Worm (Caenorhabditis elegans) whole organism, L2 larva: ENCODE data around the gene W05H7.1.
A peak's percentile ranks its signal among the peaks of the same experiment; 100 is the strongest.

Experiments used
- C34F6.9 ChIP-seq: fragments of 150-350 bp; optimal IDR thresholded peaks from 2 replicates; lab custom pipeline; 2014; ENCODE audit warnings: missing biosample characterization, missing genetic modification characterization
- F13H6.1 ChIP-seq: sonication (generic microtip); optimal IDR thresholded peaks from 2 replicates; lab custom pipeline; 2016; ENCODE audit warnings: missing genetic modification characterization, missing compliant biosample characterization
- R02D3.7 ChIP-seq: fragments of 150-350 bp; optimal IDR thresholded peaks from 2 replicates; lab custom pipeline; 2014; ENCODE audit warnings: missing biosample characterization, missing genetic modification characterization
- Y55F3AM.14 ChIP-seq: fragments of 200-800 bp; sonication (Bioruptor generic); optimal IDR thresholded peaks from 2 replicates; lab custom pipeline; 2018; ENCODE audit warnings: mild to moderate bottlenecking, missing genetic modification characterization, missing compliant biosample characterization
- ZK546.5 ChIP-seq: sonication (generic microtip); optimal IDR thresholded peaks from 2 replicates; lab custom pipeline; 2017; ENCODE audit warnings: missing biosample characterization, missing genetic modification characterization
- alr-1 ChIP-seq: fragments of 150-350 bp; optimal IDR thresholded peaks from 2 replicates; lab custom pipeline; 2014; ENCODE audit warnings: missing biosample characterization, missing genetic modification characterization
- aly-2 ChIP-seq: fragments of 150-350 bp; optimal IDR thresholded peaks from 2 replicates; lab custom pipeline; 2014; ENCODE audit warnings: missing biosample characterization, missing genetic modification characterization
- ama-1 ChIP-seq: fragments of 150-350 bp; optimal IDR thresholded peaks from 2 replicates; lab custom pipeline; 2018; ENCODE audit warnings: inconsistent platforms
- ceh-16 ChIP-seq: fragments of 150-350 bp; optimal IDR thresholded peaks from 2 replicates; lab custom pipeline; 2014; ENCODE audit warnings: missing biosample characterization, missing genetic modification characterization
- ceh-82 ChIP-seq: fragments of 150-350 bp; optimal IDR thresholded peaks from 2 replicates; lab custom pipeline; 2014; ENCODE audit warnings: missing biosample characterization, missing genetic modification characterization
- crh-2 ChIP-seq: sonication (generic microtip); optimal IDR thresholded peaks from 2 replicates; lab custom pipeline; 2017; ENCODE audit warnings: missing biosample characterization, missing genetic modification characterization
- dmd-4 ChIP-seq: sonication (generic microtip); optimal IDR thresholded peaks from 2 replicates; lab custom pipeline; 2017; ENCODE audit warnings: missing biosample characterization, missing genetic modification characterization
- egl-27 ChIP-seq: sonication (generic microtip); optimal IDR thresholded peaks from 3 replicates; lab custom pipeline; 2017; ENCODE audit warnings: missing biosample characterization, missing genetic modification reagents, missing genetic modification characterization
- elt-1 ChIP-seq: fragments of 150-350 bp; optimal IDR thresholded peaks from 2 replicates; lab custom pipeline; 2014; ENCODE audit warnings: missing biosample characterization, missing genetic modification characterization
- fos-1 ChIP-seq: fragments of 150-350 bp; optimal IDR thresholded peaks from 2 replicates; lab custom pipeline; 2014; ENCODE audit warnings: missing biosample characterization, missing genetic modification characterization
- gmeb-1 ChIP-seq: fragments of 150-350 bp; optimal IDR thresholded peaks from 2 replicates; lab custom pipeline; 2014; ENCODE audit warnings: missing biosample characterization, missing genetic modification characterization
- lin-11 ChIP-seq: fragments of 150-350 bp; sonication (generic microtip); optimal IDR thresholded peaks from 2 replicates; lab custom pipeline; 2014; ENCODE audit warnings: missing biosample characterization, missing genetic modification characterization, inconsistent platforms, mixed read lengths
- lin-13 ChIP-seq: fragments of 150-350 bp; optimal IDR thresholded peaks from 2 replicates; lab custom pipeline; 2014; ENCODE audit warnings: missing biosample characterization, missing genetic modification reagents, missing genetic modification characterization
- lsy-2 ChIP-seq, 2 experiments: fragments of 150-350 bp in 1 of 2; sonication (generic microtip) in 1 of 2; optimal IDR thresholded peaks; 2 replicates each; lab custom pipeline; 2014 to 2017; ENCODE audit warnings: missing biosample characterization in 2 of 2, missing genetic modification characterization in 2 of 2
- mab-5 ChIP-seq: fragments of 150-350 bp; optimal IDR thresholded peaks from 2 replicates; lab custom pipeline; 2014; ENCODE audit warnings: missing biosample characterization, missing genetic modification characterization
- mbf-1 ChIP-seq: sonication (generic microtip); optimal IDR thresholded peaks from 2 replicates; lab custom pipeline; 2017; ENCODE audit warnings: missing biosample characterization, missing genetic modification characterization
- mdl-1 ChIP-seq, 2 experiments: fragments of 150-350 bp in 1 of 2; sonication (generic microtip) in 1 of 2; optimal IDR thresholded peaks; 2 replicates each; lab custom pipeline; 2017; ENCODE audit warnings: missing biosample characterization in 2 of 2, missing genetic modification characterization in 2 of 2
- nhr-12 ChIP-seq: fragments of 150-350 bp; optimal IDR thresholded peaks from 2 replicates; lab custom pipeline; 2014; ENCODE audit warnings: missing biosample characterization, missing genetic modification characterization
- nhr-129 ChIP-seq: fragments of 150-350 bp; optimal IDR thresholded peaks from 2 replicates; lab custom pipeline; 2014; ENCODE audit warnings: missing biosample characterization, missing genetic modification characterization
- nhr-21 ChIP-seq: fragments of 150-350 bp; optimal IDR thresholded peaks from 2 replicates; lab custom pipeline; 2014; ENCODE audit warnings: missing biosample characterization, missing genetic modification characterization
- nhr-23 ChIP-seq: fragments of 150-350 bp; optimal IDR thresholded peaks from 2 replicates; lab custom pipeline; 2014; ENCODE audit warnings: missing biosample characterization, missing genetic modification reagents, missing genetic modification characterization
- nhr-237 ChIP-seq: fragments of 150-350 bp; optimal IDR thresholded peaks from 2 replicates; lab custom pipeline; 2014; ENCODE audit warnings: missing biosample characterization, missing genetic modification characterization
- nhr-25 ChIP-seq: fragments of 150-350 bp; sonication (generic microtip); optimal IDR thresholded peaks from 3 replicates; lab custom pipeline; 2014; ENCODE audit warnings: missing biosample characterization, missing genetic modification characterization
- nhr-6 ChIP-seq: fragments of 150-350 bp; optimal IDR thresholded peaks from 2 replicates; lab custom pipeline; 2014; ENCODE audit warnings: missing biosample characterization, missing genetic modification characterization
- peb-1 ChIP-seq: fragments of 150-350 bp; optimal IDR thresholded peaks from 2 replicates; lab custom pipeline; 2014; ENCODE audit warnings: missing biosample characterization, missing genetic modification characterization
- sem-4 ChIP-seq: fragments of 150-350 bp; optimal IDR thresholded peaks from 2 replicates; lab custom pipeline; 2014; ENCODE audit warnings: missing biosample characterization, missing genetic modification reagents, missing genetic modification characterization
- skn-1 ChIP-seq: sonication (generic microtip); optimal IDR thresholded peaks from 2 replicates; lab custom pipeline; 2017; ENCODE audit warnings: missing biosample characterization, missing genetic modification characterization
- sma-3 ChIP-seq: sonication (generic microtip); optimal IDR thresholded peaks from 2 replicates; lab custom pipeline; 2016; ENCODE audit warnings: missing genetic modification reagents, missing genetic modification characterization, missing compliant biosample characterization
- sma-9 ChIP-seq, 2 experiments: fragments of 150-350 bp in 1 of 2; sonication (generic microtip) in 1 of 2; optimal IDR thresholded peaks; 2 replicates each; lab custom pipeline; 2014 to 2016; ENCODE audit warnings: missing genetic modification characterization in 2 of 2, mild to moderate bottlenecking in 1 of 2, missing biosample characterization in 1 of 2, missing compliant biosample characterization in 1 of 2, missing genetic modification reagents in 1 of 2, moderate library complexity in 1 of 2
- snpc-4 ChIP-seq: fragments of 150-350 bp; optimal IDR thresholded peaks from 2 replicates; lab custom pipeline; 2014; ENCODE audit warnings: missing biosample characterization, missing genetic modification characterization
- unc-39 ChIP-seq: fragments of 150-350 bp; optimal IDR thresholded peaks from 2 replicates; lab custom pipeline; 2014; ENCODE audit warnings: missing biosample characterization, missing genetic modification characterization
- unc-62 ChIP-seq: fragments of 150-350 bp; optimal IDR thresholded peaks from 2 replicates; lab custom pipeline; 2014; ENCODE audit warnings: missing biosample characterization, missing genetic modification reagents, missing genetic modification characterization
- ztf-1 ChIP-seq: fragments of 200-800 bp; sonication (Bioruptor generic); conservative IDR thresholded peaks from 2 replicates; pipeline ENCODE4 v1.3.6; 2022; ENCODE audit warnings: missing genetic modification characterization, missing compliant biosample characterization
- ztf-11 ChIP-seq: sonication (generic microtip); optimal IDR thresholded peaks from 2 replicates; lab custom pipeline; 2017; ENCODE audit warnings: missing biosample characterization, missing genetic modification characterization
- ztf-4 ChIP-seq: fragments of 150-350 bp; optimal IDR thresholded peaks from 2 replicates; lab custom pipeline; 2014; ENCODE audit warnings: missing biosample characterization, missing genetic modification characterization

W05H7.1 gene

ce11 chrX:1454385-1454784 lies 3.8 kb downstream of the W05H7.1 start (continued):
- TF ChIP-seq ztf-1 (GFP tag; lab: Robert Waterston, UW) (no peak), ZK546.5 (tag; lab: Kevin White, UChicago) (no peak), mab-5 (tag; lab: Kevin White, UChicago) (peak; percentile 61), ceh-82 (tag; lab: Kevin White, UChicago) (peak; percentile 85), mbf-1 (tag; lab: Kevin White, UChicago) (no peak), elt-1 (tag; lab: Kevin White, UChicago) (no peak), lin-11 (tag; lab: Kevin White, UChicago) (peak; percentile 79), ceh-16 (peak; percentile 77), R02D3.7 (no peak), nhr-12 (tag; lab: Kevin White, UChicago) (no peak), gmeb-1 (tag; lab: Kevin White, UChicago) (peak; percentile 67), sem-4 (tag; lab: Kevin White, UChicago) (peak; percentile 54), lsy-2 (tag; optimal IDR thresholded peaks at IDR 0.05; lab: Kevin White, UChicago) (peak; percentile 70 to 79), sma-3 (peak; percentile 94), snpc-4 (tag; lab: Kevin White, UChicago) (peak; percentile 22), dmd-4 (tag; lab: Kevin White, UChicago) (no peak), sma-9 (GFP tag; optimal IDR thresholded peaks at IDR 0.05; lab: Kevin White, UChicago) (peak; percentile 93), sma-9 (tag; optimal IDR thresholded peaks at IDR 0.05; lab: Kevin White, UChicago) (no peak), ama-1 (no peak), ztf-11 (tag; lab: Kevin White, UChicago) (no peak)

- TF ChIP-seq F13H6.1 (tag; lab: Kevin White, UChicago): peak; percentile 88
- TF ChIP-seq C34F6.9: peak; percentile 36
- peak in 1 of 2 experiments; percentile 21 for TF ChIP-seq mdl-1 (tag; optimal IDR thresholded peaks at IDR 0.05; lab: Kevin White, UChicago)
- TF ChIP-seq nhr-23 (tag; lab: Kevin White, UChicago): no peak
- TF ChIP-seq lin-13 (GFP tag; lab: Kevin White, UChicago): peak; percentile 21
- TF ChIP-seq sma-9 (GFP tag; optimal IDR thresholded peaks at IDR 0.05; lab: Kevin White, UChicago): peak; percentile 83
- TF ChIP-seq sma-9 (tag; optimal IDR thresholded peaks at IDR 0.05; lab: Kevin White, UChicago): no peak
- TF ChIP-seq unc-39 (tag; lab: Kevin White, UChicago): no peak
- peak; percentile 43 for TF ChIP-seq sma-3
- TF ChIP-seq nhr-129: peak; percentile 87
- TF ChIP-seq aly-2 (tag; lab: Kevin White, UChicago): no peak
- TF ChIP-seq gmeb-1 (tag; lab: Kevin White, UChicago): peak; percentile 8
- TF ChIP-seq unc-62: no peak
- TF ChIP-seq ztf-4 (tag; lab: Kevin White, UChicago): peak; percentile 67
- TF ChIP-seq skn-1 (tag; lab: Kevin White, UChicago): peak; percentile 91
- TF ChIP-seq nhr-21 (tag; lab: Kevin White, UChicago): peak; percentile 4
- no peak for TF ChIP-seq ceh-82 (tag; lab: Kevin White, UChicago)
- peak; percentile 32 for TF ChIP-seq nhr-6 (tag; lab: Kevin White, UChicago)
- peak in 1 of 2 experiments; percentile 58 for TF ChIP-seq lsy-2 (tag; optimal IDR thresholded peaks at IDR 0.05; lab: Kevin White, UChicago)
- peak; percentile 85 for TF ChIP-seq fos-1
- TF ChIP-seq nhr-25 (tag; lab: Kevin White, UChicago): peak; percentile 55
- no peak for TF ChIP-seq nhr-237 (tag; lab: Kevin White, UChicago)
- no peak for TF ChIP-seq alr-1 (tag; lab: Kevin White, UChicago)
- peak; percentile 78 for TF ChIP-seq crh-2 (tag; lab: Kevin White, UChicago)
- TF ChIP-seq peb-1: no peak
- peak; percentile 37 for TF ChIP-seq sem-4 (tag; lab: Kevin White, UChicago)
- peak; percentile 21 for TF ChIP-seq Y55F3AM.14 (GFP tag; lab: Kevin White, UChicago)
- no peak for TF ChIP-seq mbf-1 (tag; lab: Kevin White, UChicago)
- TF ChIP-seq egl-27 (tag; lab: Kevin White, UChicago): peak; percentile 33
Measured at ce11 chrX:1456350-1457080, 5.9 kb downstream of the W05H7.1 start.
